Worm (Caenorhabditis elegans) whole organism, L1 larva: ENCODE data around the gene tag-340.

Experiments used
- C04F5.9 ChIP-seq: sonication (generic microtip); optimal IDR thresholded peaks from 2 replicates; lab custom pipeline; 2016; ENCODE audit warnings: missing genetic modification characterization, missing compliant biosample characterization
- C16A3.4 ChIP-seq: fragments of 150-350 bp; optimal IDR thresholded peaks from 2 replicates; lab custom pipeline; 2014; ENCODE audit warnings: missing biosample characterization, missing genetic modification characterization
- aha-1 ChIP-seq: fragments of 150-350 bp; optimal IDR thresholded peaks from 2 replicates; lab custom pipeline; 2014; ENCODE audit warnings: missing biosample characterization, missing genetic modification characterization
- ama-1 ChIP-seq: fragments of 150-350 bp; optimal IDR thresholded peaks from 2 replicates; lab custom pipeline; 2014
- ceh-63 ChIP-seq: fragments of 200-800 bp; sonication (Bioruptor generic); optimal IDR thresholded peaks from 2 replicates; lab custom pipeline; 2018; ENCODE audit warnings: mild to moderate bottlenecking, missing genetic modification characterization, missing compliant biosample characterization
- ceh-8 ChIP-seq: fragments of 200-800 bp; sonication (Bioruptor generic); optimal IDR thresholded peaks from 2 replicates; lab custom pipeline; 2018; ENCODE audit warnings: mild to moderate bottlenecking, missing genetic modification characterization, moderate library complexity, missing compliant biosample characterization
- ceh-88 ChIP-seq: fragments of 200-800 bp; sonication (Bioruptor generic); IDR thresholded peaks from 2 replicates; pipeline ENCODE4 v1.3.6; 2022; ENCODE audit warnings: missing genetic modification characterization, missing compliant biosample characterization
- dpl-1 ChIP-seq, 3 experiments: fragments of 150-350 bp in 2 of 3; sonication (generic microtip) in 1 of 3; optimal IDR thresholded peaks; 2 replicates each; lab custom pipeline; 2014 to 2017; ENCODE audit warnings: missing biosample characterization in 3 of 3, missing genetic modification characterization in 3 of 3, missing genetic modification reagents in 3 of 3
- efl-1 ChIP-seq, 4 experiments: fragments of 150-350 bp; optimal IDR thresholded peaks in 3 of 4; peaks in 1 of 4; 1 replicate in 1 of 4; 2 replicates in 3 of 4; lab custom pipeline; 2014; ENCODE audit warnings: missing biosample characterization in 2 of 4, missing genetic modification characterization in 2 of 4, missing genetic modification reagents in 2 of 4
- efl-3 ChIP-seq: fragments of 200-800 bp; sonication (Bioruptor generic); optimal IDR thresholded peaks from 2 replicates; lab custom pipeline; 2018; ENCODE audit warnings: mild to moderate bottlenecking, missing genetic modification characterization, missing compliant biosample characterization
- egl-13 ChIP-seq: sonication (generic microtip); optimal IDR thresholded peaks from 2 replicates; lab custom pipeline; 2016; ENCODE audit warnings: missing genotype, missing genetic modification reagents, missing genetic modification characterization, missing compliant biosample characterization
- egl-27 ChIP-seq, 2 experiments: fragments of 150-350 bp in 1 of 2; sonication (generic microtip); optimal IDR thresholded peaks; 3 replicates each; lab custom pipeline; 2017 to 2018; ENCODE audit warnings: missing biosample characterization in 2 of 2, missing genetic modification characterization in 2 of 2, missing genetic modification reagents in 2 of 2
- ets-5 ChIP-seq: fragments of 200-800 bp; sonication (Bioruptor generic); IDR thresholded peaks from 2 replicates; pipeline ENCODE4 v1.3.6; 2022; ENCODE audit warnings: missing genetic modification characterization, missing compliant biosample characterization
- fkh-4 ChIP-seq: sonication (generic microtip); optimal IDR thresholded peaks from 2 replicates; lab custom pipeline; 2016; ENCODE audit warnings: missing compliant biosample characterization, missing genetic modification characterization, borderline replicate concordance
- fkh-8 ChIP-seq: sonication (generic microtip); optimal IDR thresholded peaks from 2 replicates; lab custom pipeline; 2016; ENCODE audit warnings: mild to moderate bottlenecking, missing genetic modification characterization, missing compliant biosample characterization
- fos-1 ChIP-seq: fragments of 150-350 bp; optimal IDR thresholded peaks from 2 replicates; lab custom pipeline; 2014; ENCODE audit warnings: missing biosample characterization, missing genetic modification characterization
- hlh-17 ChIP-seq: fragments of 200-800 bp; sonication (Bioruptor generic); optimal IDR thresholded peaks from 2 replicates; lab custom pipeline; 2018; ENCODE audit warnings: missing genetic modification characterization, mild to moderate bottlenecking, missing compliant biosample characterization, moderate library complexity, borderline replicate concordance
- hpl-2 ChIP-seq: fragments of 150-350 bp; optimal IDR thresholded peaks from 2 replicates; lab custom pipeline; 2014; ENCODE audit warnings: missing biosample characterization, missing genetic modification reagents, missing genetic modification characterization
- isw-1 ChIP-seq: fragments of 200-800 bp; sonication (Bioruptor generic); IDR thresholded peaks from 2 replicates; pipeline ENCODE4 v1.3.6; 2022; ENCODE audit warnings: missing genetic modification characterization, missing compliant biosample characterization
- lin-14 ChIP-seq: fragments of 200-800 bp; sonication (Bioruptor generic); optimal IDR thresholded peaks from 2 replicates; lab custom pipeline; 2018; ENCODE audit warnings: mild to moderate bottlenecking, missing genetic modification characterization, moderate library complexity, missing compliant biosample characterization
- lin-15B ChIP-seq: fragments of 150-350 bp; sonication (generic microtip); optimal IDR thresholded peaks from 3 replicates; lab custom pipeline; 2014; ENCODE audit warnings: missing biosample characterization, missing genetic modification characterization
- lin-35 ChIP-seq, 2 experiments: fragments of 150-350 bp; optimal IDR thresholded peaks; 2 replicates each; lab custom pipeline; 2014; ENCODE audit warnings: missing biosample characterization in 2 of 2, missing genetic modification characterization in 2 of 2, missing genetic modification reagents in 2 of 2
- lir-3 ChIP-seq: sonication (generic microtip); optimal IDR thresholded peaks from 2 replicates; lab custom pipeline; 2016; ENCODE audit warnings: mild to moderate bottlenecking, missing genetic modification characterization, moderate library complexity, missing compliant biosample characterization; ENCODE audit not compliant: poor library complexity
- mab-9 ChIP-seq: fragments of 200-800 bp; sonication (Bioruptor generic); IDR thresholded peaks from 2 replicates; pipeline ENCODE4 v1.3.6; 2022; ENCODE audit warnings: missing genetic modification reagents, missing genetic modification characterization, missing compliant biosample characterization
- mdl-1 ChIP-seq, 2 experiments: fragments of 150-350 bp; optimal IDR thresholded peaks; 2 replicates each; lab custom pipeline; 2014 to 2017; ENCODE audit warnings: missing biosample characterization in 2 of 2, missing genetic modification characterization in 2 of 2, inconsistent platforms in 1 of 2
- mef-2 ChIP-seq: fragments of 150-350 bp; optimal IDR thresholded peaks from 2 replicates; lab custom pipeline; 2014; ENCODE audit warnings: missing biosample characterization, missing genetic modification characterization
- mep-1 ChIP-seq: fragments of 150-350 bp; optimal IDR thresholded peaks from 2 replicates; lab custom pipeline; 2014; ENCODE audit warnings: missing biosample characterization, missing genetic modification characterization
- nhr-12 ChIP-seq: sonication (generic microtip); optimal IDR thresholded peaks from 2 replicates; lab custom pipeline; 2017; ENCODE audit warnings: missing biosample characterization, missing genetic modification characterization
- nhr-19 ChIP-seq: fragments of 200-800 bp; sonication (Bioruptor generic); conservative IDR thresholded peaks from 2 replicates; pipeline ENCODE4 v1.3.6; 2022; ENCODE audit warnings: missing genetic modification characterization, missing compliant biosample characterization
- nhr-237 ChIP-seq: fragments of 150-350 bp; optimal IDR thresholded peaks from 2 replicates; lab custom pipeline; 2014; ENCODE audit warnings: missing biosample characterization, missing genetic modification characterization
- nhr-28 ChIP-seq: fragments of 150-350 bp; optimal IDR thresholded peaks from 2 replicates; lab custom pipeline; 2014; ENCODE audit warnings: missing biosample characterization, missing genetic modification characterization
- nhr-47 ChIP-seq: sonication (generic microtip); optimal IDR thresholded peaks from 2 replicates; lab custom pipeline; 2016; ENCODE audit warnings: mild to moderate bottlenecking, missing genetic modification characterization, moderate library complexity, missing compliant biosample characterization
- nhr-71 ChIP-seq: sonication (generic microtip); optimal IDR thresholded peaks from 2 replicates; lab custom pipeline; 2016; ENCODE audit warnings: mild to moderate bottlenecking, missing genetic modification characterization, moderate library complexity, missing compliant biosample characterization
- nhr-76 ChIP-seq: sonication (generic microtip); optimal IDR thresholded peaks from 2 replicates; lab custom pipeline; 2017; ENCODE audit warnings: missing biosample characterization, missing genetic modification characterization
- nhr-77 ChIP-seq: fragments of 150-350 bp; optimal IDR thresholded peaks from 2 replicates; lab custom pipeline; 2014; ENCODE audit warnings: missing biosample characterization, missing genetic modification characterization
- nhr-90 ChIP-seq: sonication (generic microtip); optimal IDR thresholded peaks from 2 replicates; lab custom pipeline; 2016; ENCODE audit warnings: mild to moderate bottlenecking, missing genetic modification characterization, missing compliant biosample characterization; ENCODE audit not compliant: poor library complexity
- pag-3 ChIP-seq: sonication (generic microtip); optimal IDR thresholded peaks from 2 replicates; lab custom pipeline; 2017; ENCODE audit warnings: missing genetic modification characterization, mild to moderate bottlenecking, missing compliant biosample characterization, antibody characterized with exemption, borderline replicate concordance; ENCODE audit not compliant: insufficient read depth
- pqm-1 ChIP-seq: sonication (generic microtip); optimal IDR thresholded peaks from 3 replicates; lab custom pipeline; 2017; ENCODE audit warnings: missing biosample characterization, missing genetic modification characterization
- rnt-1 ChIP-seq: sonication (generic microtip); optimal IDR thresholded peaks from 2 replicates; lab custom pipeline; 2016; ENCODE audit warnings: mild to moderate bottlenecking, missing genetic modification characterization, moderate library complexity, missing compliant biosample characterization
- snpc-4 ChIP-seq: fragments of 150-350 bp; optimal IDR thresholded peaks from 2 replicates; lab custom pipeline; 2014; ENCODE audit warnings: missing biosample characterization, missing genetic modification characterization
- snu-23 ChIP-seq: sonication (generic microtip); optimal IDR thresholded peaks from 2 replicates; lab custom pipeline; 2016; ENCODE audit warnings: missing genetic modification characterization, missing compliant biosample characterization
- sptf-1 ChIP-seq: fragments of 150-350 bp; optimal IDR thresholded peaks from 2 replicates; lab custom pipeline; 2014; ENCODE audit warnings: missing biosample characterization, missing genetic modification characterization
- sup-37 ChIP-seq: fragments of 200-800 bp; sonication (Bioruptor generic); optimal IDR thresholded peaks from 2 replicates; lab custom pipeline; 2018; ENCODE audit warnings: mild to moderate bottlenecking, missing genetic modification characterization, missing compliant biosample characterization
- unc-130 ChIP-seq: fragments of 150-350 bp; optimal IDR thresholded peaks from 2 replicates; lab custom pipeline; 2017; ENCODE audit warnings: missing biosample characterization, missing genetic modification characterization, inconsistent platforms
- unc-86 ChIP-seq: sonication (generic microtip); optimal IDR thresholded peaks from 2 replicates; lab custom pipeline; 2016; ENCODE audit warnings: missing genetic modification characterization, missing compliant biosample characterization
- unc-98 ChIP-seq: fragments of 200-800 bp; sonication (Bioruptor generic); IDR thresholded peaks from 2 replicates; pipeline ENCODE4 v1.3.6; 2022; ENCODE audit warnings: missing genetic modification characterization, missing compliant biosample characterization
- vab-15 ChIP-seq: sonication (generic microtip); optimal IDR thresholded peaks from 2 replicates; lab custom pipeline; 2017; ENCODE audit warnings: missing genotype, mild to moderate bottlenecking, missing genetic modification characterization, missing compliant biosample characterization
- xbp-1 ChIP-seq: sonication (generic microtip); optimal IDR thresholded peaks from 2 replicates; lab custom pipeline; 2016; ENCODE audit warnings: missing genetic modification characterization, missing compliant biosample characterization
- zag-1 ChIP-seq: fragments of 150-350 bp; optimal IDR thresholded peaks from 2 replicates; lab custom pipeline; 2014; ENCODE audit warnings: missing biosample characterization, missing genetic modification characterization
- zip-4 ChIP-seq: fragments of 200-800 bp; sonication (Bioruptor generic); optimal IDR thresholded peaks from 2 replicates; lab custom pipeline; 2018; ENCODE audit warnings: mild to moderate bottlenecking, missing genetic modification characterization, moderate library complexity, missing compliant biosample characterization
- ztf-11 ChIP-seq, 2 experiments: sonication (generic microtip); optimal IDR thresholded peaks; 2 replicates each; lab custom pipeline; 2016 to 2017; ENCODE audit warnings: missing genetic modification characterization in 2 of 2, missing biosample characterization in 1 of 2, missing compliant biosample characterization in 1 of 2
- ztf-4 ChIP-seq: fragments of 150-350 bp; optimal IDR thresholded peaks from 2 replicates; lab custom pipeline; 2014; ENCODE audit warnings: missing biosample characterization, missing genetic modification characterization

tag-340 gene

DNA sequence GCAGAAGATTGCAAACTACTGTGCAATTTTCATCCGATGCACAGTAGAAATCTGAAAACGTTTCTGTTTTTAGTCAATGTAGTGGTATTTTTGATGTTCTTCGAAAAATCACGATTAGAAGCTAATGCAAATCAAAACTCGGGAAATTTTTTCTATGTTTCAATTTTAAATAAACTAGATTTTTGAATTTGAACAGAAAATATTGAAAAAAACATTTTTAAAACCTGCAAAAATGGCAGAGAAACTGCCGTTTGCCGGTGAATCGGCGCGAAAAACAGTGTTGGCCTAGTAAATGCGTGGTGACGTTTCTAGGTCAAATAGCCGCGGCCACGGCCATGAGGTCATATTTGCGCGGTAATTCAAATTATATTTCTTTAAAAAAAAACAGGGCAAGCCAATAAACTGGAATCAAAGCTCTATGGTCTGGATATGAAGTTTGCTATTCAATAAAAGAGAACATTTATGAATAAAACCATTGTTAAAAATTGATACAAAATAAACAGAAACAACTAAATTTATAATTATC lies 29.9 kb downstream of the tag-340 start, which contains the start of gene set-2:
set-2 (minus strand) TSS at position 51 of the 526 bp plus-strand sequence.
- TF ChIP-seq aha-1 (tag; lab: Kevin White, UChicago) (no peak), lin-14 (GFP tag; lab: Kevin White, UChicago) (peak; percentile 63), mab-9 (GFP tag; lab: Robert Waterston, UW) (no peak), mef-2 (tag; lab: Kevin White, UChicago) (no peak), unc-98 (GFP tag; lab: Robert Waterston, UW) (peak; percentile 81), zag-1 (tag; lab: Kevin White, UChicago) (no peak), ceh-63 (no peak), nhr-90 (peak; percentile 87), C16A3.4 (tag; lab: Kevin White, UChicago) (peak; percentile 22), isw-1 (GFP tag; lab: Robert Waterston, UW) (peak; percentile 70), egl-13 (peak; percentile 73), fkh-8 (peak; percentile 62), ets-5 (no peak), unc-130 (no peak), snu-23 (GFP tag; lab: Kevin White, UChicago) (peak; percentile 74), xbp-1 (peak; percentile 75), vab-15 (tag; lab: Kevin White, UChicago) (no peak), pag-3 (tag; lab: Kevin White, UChicago) (no peak), zip-4 (no peak), lin-35 (GFP tag; optimal IDR thresholded peaks at IDR 0.05; lab: Kevin White, UChicago) (peak; percentile 95 to 96), nhr-12 (tag; lab: Kevin White, UChicago) (no peak), snpc-4 (tag; lab: Kevin White, UChicago) (peak; percentile 38), ceh-8 (GFP tag; lab: Kevin White, UChicago) (no peak), nhr-77 (tag; lab: Kevin White, UChicago) (peak; percentile 30), nhr-28 (tag; lab: Kevin White, UChicago) (no peak), efl-3 (GFP tag; lab: Kevin White, UChicago) (no peak), ztf-11 (tag; optimal IDR thresholded peaks at IDR 0.05; lab: Kevin White, UChicago) (peak in 1 of 2 experiments; percentile 88), lir-3 (tag; lab: Kevin White, UChicago) (peak; percentile 93), pqm-1 (no peak), efl-1 (optimal IDR thresholded peaks at IDR 0.05; lab: Kevin White, UChicago) (peak; percentile 93 to 95), efl-1 (GFP tag; optimal IDR thresholded peaks at IDR 0.05 in 1 of 2; lab: Kevin White, UChicago) (peak; percentile 93 to 99), nhr-237 (no peak), ceh-88 (GFP tag; lab: Robert Waterston, UW) (no peak), nhr-76 (tag; lab: Kevin White, UChicago) (no peak), hpl-2 (GFP tag; lab: Kevin White, UChicago) (no peak), egl-27 (tag; optimal IDR thresholded peaks at IDR 0.05; lab: Kevin White, UChicago) (no peak), fos-1 (tag; lab: Kevin White, UChicago) (no peak), C04F5.9 (tag; lab: Kevin White, UChicago) (peak; percentile 47), ztf-4 (no peak), mep-1 (tag; lab: Kevin White, UChicago) (peak; percentile 55), nhr-71 (tag; lab: Kevin White, UChicago) (peak; percentile 84), unc-86 (tag; lab: Kevin White, UChicago) (peak; percentile 25), dpl-1 (GFP tag; optimal IDR thresholded peaks at IDR 0.05; lab: Kevin White, UChicago) (peak; percentile 87 to 93 (median 92)), nhr-19 (GFP tag; lab: Robert Waterston, UW) (peak; percentile 76), hlh-17 (no peak), sptf-1 (tag; lab: Kevin White, UChicago) (no peak), rnt-1 (tag; lab: Kevin White, UChicago) (peak; percentile 97), mdl-1 (tag; optimal IDR thresholded peaks at IDR 0.05; lab: Kevin White, UChicago) (no peak), nhr-47 (tag; lab: Kevin White, UChicago) (peak; percentile 81), lin-15B (tag; lab: Kevin White, UChicago) (peak; percentile 73), ama-1 (lab: Kevin White, UChicago) (no peak), fkh-4 (peak; percentile 79), sup-37 (no peak)
